ENCODE assay signal across 2 fruit fly cellular contexts in the genomic region with DNA sequence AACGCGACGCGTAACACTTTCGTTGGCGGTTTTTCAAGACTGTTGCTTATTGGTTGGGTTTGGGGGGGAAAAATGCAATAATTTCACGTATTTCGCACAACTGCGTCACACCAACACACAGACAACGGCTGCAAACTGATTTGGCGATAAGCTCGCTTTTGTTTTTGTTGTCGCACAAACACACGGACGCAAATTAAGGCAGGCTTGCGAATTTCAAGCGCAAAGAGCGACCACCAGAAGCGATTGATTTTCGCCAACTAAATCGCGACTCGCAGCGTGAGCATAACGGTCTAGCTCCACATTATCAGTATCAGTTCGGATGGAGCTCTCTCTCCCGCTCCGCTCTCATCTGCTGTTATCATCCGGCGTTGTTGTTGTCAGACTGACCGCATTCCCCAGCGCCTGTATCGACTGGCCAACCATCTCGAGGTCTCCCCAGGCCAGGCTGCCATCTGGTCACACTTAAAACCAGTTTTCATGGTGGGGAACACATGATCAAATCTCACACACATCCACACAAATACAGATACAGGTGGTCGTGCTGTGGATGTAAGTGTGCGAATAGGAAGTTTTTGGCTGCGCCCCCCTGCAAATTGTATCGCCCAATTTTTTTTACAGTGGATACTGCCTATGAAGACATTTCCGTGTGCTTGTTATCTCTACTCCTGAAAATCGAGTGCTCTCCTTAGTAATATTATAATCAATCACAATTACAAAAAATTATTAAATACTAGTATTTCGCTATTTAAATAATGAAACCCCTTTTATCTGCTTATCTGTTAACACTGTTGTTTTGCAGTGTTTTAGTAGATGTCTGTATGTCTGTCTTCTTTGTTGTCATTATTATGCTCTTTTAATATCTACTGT.
TF ChIP-seq lines count a peak whose summit lies in the region.

No protein-coding gene starts in this region.

TF ChIP-seq in whole organism, embryonic, 481 proteins besides CTCF, POLR2A, EP300 and RAD21 (continued from another document and continues in another):
- TF ChIP-seq nom (GFP tag; optimal IDR thresholded peaks at IDR 0.05; lab: Kevin White, UChicago) (peak; percentile 49), CG13424 (tag; optimal IDR thresholded peaks at IDR 0.05; lab: Kevin White, UChicago) (peak; percentile 56), NfI (GFP tag; optimal IDR thresholded peaks at IDR 0.05; lab: Kevin White, UChicago) (peak; percentile 53), gro (GFP tag; optimal IDR thresholded peaks at IDR 0.05; lab: Kevin White, UChicago) (peak; percentile 72), Hsf (GFP tag; optimal IDR thresholded peaks at IDR 0.05; lab: Kevin White, UChicago) (peak; percentile 65), NC2β (GFP tag; optimal IDR thresholded peaks at IDR 0.05; lab: Kevin White, UChicago) (peak; percentile 9), CG17186 (GFP tag; optimal IDR thresholded peaks at IDR 0.05; lab: Kevin White, UChicago) (no peak), CG2116 (GFP tag; optimal IDR thresholded peaks at IDR 0.05; lab: Kevin White, UChicago) (no peak), tin (GFP tag; optimal IDR thresholded peaks at IDR 0.05; lab: Kevin White, UChicago) (peak; percentile 49), CG4854 (GFP tag; optimal IDR thresholded peaks at IDR 0.05; lab: Kevin White, UChicago) (peak; percentile 48), sob (GFP tag; IDR thresholded peaks at IDR 0.05; lab: Robert Waterston, UW) (peak; percentile 69), ac (GFP tag; optimal IDR thresholded peaks at IDR 0.05; lab: Kevin White, UChicago) (no peak), unc-4 (GFP tag; IDR thresholded peaks at IDR 0.05; lab: Robert Waterston, UW; ENCODE audit: partially characterized antibody) (no peak), CrebB (tag; optimal IDR thresholded peaks at IDR 0.05; lab: Kevin White, UChicago) (peak; percentile 22), CG2889 (GFP tag; IDR thresholded peaks at IDR 0.05; lab: Robert Waterston, UW) (peak; percentile 53; the same call in 1 of the 3 replicates), CG18476 (GFP tag; optimal IDR thresholded peaks at IDR 0.05; lab: Kevin White, UChicago) (peak; percentile 20), CG4360 (GFP tag; IDR thresholded peaks at IDR 0.05; lab: Robert Waterston, UW) (peak; percentile 96), Poxn (GFP tag; IDR thresholded peaks at IDR 0.05; lab: Robert Waterston, UW) (peak; percentile 38; the same call in 1 of the 2 replicates), zfh1 (GFP tag; IDR thresholded peaks at IDR 0.05; lab: Robert Waterston, UW) (peak; percentile 21; the same call in 1 of the 3 replicates), Trl (optimal IDR thresholded peaks at IDR 0.05; lab: Kevin White, UChicago) (peak; percentile 71 to 79), Trl (GFP tag; optimal IDR thresholded peaks at IDR 0.05; lab: Kevin White, UChicago) (no peak), CG18619 (GFP tag; optimal IDR thresholded peaks at IDR 0.05; lab: Kevin White, UChicago) (peak; percentile 16), CG8388 (GFP tag; optimal IDR thresholded peaks at IDR 0.05; lab: Kevin White, UChicago) (no peak), CG3281 (GFP tag; optimal IDR thresholded peaks at IDR 0.05; lab: Kevin White, UChicago) (peak; percentile 77), CG10654 (GFP tag; optimal IDR thresholded peaks at IDR 0.05; lab: Kevin White, UChicago) (peak; percentile 41), CG5245 (GFP tag; optimal IDR thresholded peaks at IDR 0.05; lab: Kevin White, UChicago) (no peak), CG42726 (GFP tag; IDR thresholded peaks at IDR 0.05; lab: Robert Waterston, UW; ENCODE audit: partially characterized antibody) (no peak), Bdp1 (GFP tag; optimal IDR thresholded peaks at IDR 0.05; lab: Kevin White, UChicago) (no peak), CG8765 (GFP tag; IDR thresholded peaks at IDR 0.05; lab: Robert Waterston, UW) (no peak), Meics (GFP tag; optimal IDR thresholded peaks at IDR 0.05; lab: Kevin White, UChicago) (peak; percentile 74), Bteb2 (GFP tag; optimal IDR thresholded peaks at IDR 0.05; lab: Kevin White, UChicago) (peak; percentile 18), CG1529 (GFP tag; optimal IDR thresholded peaks at IDR 0.05; lab: Kevin White, UChicago) (no peak), CG16815 (GFP tag; optimal IDR thresholded peaks at IDR 0.05; lab: Kevin White, UChicago) (peak; percentile 45), Hmr (GFP tag; optimal IDR thresholded peaks at IDR 0.05; lab: Kevin White, UChicago) (peak; percentile 69), mam (GFP tag; optimal IDR thresholded peaks at IDR 0.05; lab: Kevin White, UChicago) (peak; percentile 13), ash1 (GFP tag; optimal IDR thresholded peaks at IDR 0.05; lab: Kevin White, UChicago) (peak; percentile 22), CG33213 (GFP tag; optimal IDR thresholded peaks at IDR 0.05; lab: Kevin White, UChicago) (no peak), Bgb (GFP tag; IDR thresholded peaks at IDR 0.05; lab: Robert Waterston, UW; ENCODE audit: partially characterized antibody) (0 out of 2 replicates have a peak, but pooled peaks have one; percentile 25), CG17612 (GFP tag; IDR thresholded peaks at IDR 0.05; lab: Robert Waterston, UW) (peak; percentile 24; the same call in 1 of the 2 replicates), Side (GFP tag; optimal IDR thresholded peaks at IDR 0.05; lab: Kevin White, UChicago) (no peak), CG11093 (GFP tag; IDR thresholded peaks at IDR 0.05; lab: Robert Waterston, UW) (0 out of 3 replicates have a peak, but pooled peaks have one; percentile 10), Fer3 (tag; optimal IDR thresholded peaks at IDR 0.05; lab: Kevin White, UChicago) (peak; percentile 78), Oaz (GFP tag; IDR thresholded peaks at IDR 0.05; lab: Robert Waterston, UW) (no peak), jigr1 (GFP tag; IDR thresholded peaks at IDR 0.05; lab: Robert Waterston, UW) (no peak), Hr39 (optimal IDR thresholded peaks at IDR 0.05; lab: Kevin White, UChicago) (no peak), lilli (GFP tag; optimal IDR thresholded peaks at IDR 0.05; lab: Kevin White, UChicago) (peak; percentile 79), tna (GFP tag; IDR thresholded peaks at IDR 0.05; lab: Robert Waterston, UW; ENCODE audit: partially characterized antibody) (no peak), sens (GFP tag; lab: Kevin White, UChicago) (peak; percentile 56), CG8944 (GFP tag; optimal IDR thresholded peaks at IDR 0.05; lab: Kevin White, UChicago) (no peak), dan (GFP tag; IDR thresholded peaks at IDR 0.05; lab: Robert Waterston, UW) (no peak), fd3F (GFP tag; optimal IDR thresholded peaks at IDR 0.05; lab: Kevin White, UChicago) (peak; percentile 62), slbo (GFP tag; IDR thresholded peaks at IDR 0.05; lab: Robert Waterston, UW) (peak; percentile 90), CG8290 (GFP tag; optimal IDR thresholded peaks at IDR 0.05; lab: Kevin White, UChicago) (no peak), CG8290 (tag; optimal IDR thresholded peaks at IDR 0.05; lab: Kevin White, UChicago) (peak in 1 of 2 experiments; percentile 70), Hr51 (GFP tag; optimal IDR thresholded peaks at IDR 0.05; lab: Kevin White, UChicago) (peak; percentile 36 to 59), dmrt99B (tag; optimal IDR thresholded peaks at IDR 0.05; lab: Kevin White, UChicago) (no peak), seq (GFP tag; IDR thresholded peaks at IDR 0.05; lab: Robert Waterston, UW) (0 out of 2 replicates have a peak, but pooled peaks have one; percentile 54), Atf6 (GFP tag; IDR thresholded peaks at IDR 0.05; lab: Robert Waterston, UW) (peak; percentile 71), CG7271 (tag; optimal IDR thresholded peaks at IDR 0.05; lab: Kevin White, UChicago) (no peak)

TF ChIP-seq in whole organism, prepupa, 60 proteins besides CTCF, POLR2A, EP300 and RAD21 (continued from another document):
- TF ChIP-seq eg (GFP tag; IDR thresholded peaks at IDR 0.05; lab: Robert Waterston, UW) (peak; percentile 82; the same call in 2 of the 3 replicates), spab (GFP tag; optimal IDR thresholded peaks at IDR 0.05; lab: Kevin White, UChicago) (no peak), esn (GFP tag; optimal IDR thresholded peaks at IDR 0.05; lab: Kevin White, UChicago) (peak; percentile 73), CG32006 (GFP tag; optimal IDR thresholded peaks at IDR 0.05; lab: Kevin White, UChicago) (no peak), CG6792 (GFP tag; optimal IDR thresholded peaks at IDR 0.05; lab: Kevin White, UChicago) (peak; percentile 41), pdm3 (GFP tag; optimal IDR thresholded peaks at IDR 0.05; lab: Kevin White, UChicago) (peak; percentile 71), Ets96B (tag; optimal IDR thresholded peaks at IDR 0.05; lab: Kevin White, UChicago) (peak; percentile 29), dac (GFP tag; optimal IDR thresholded peaks at IDR 0.05; lab: Kevin White, UChicago) (no peak), CG1621 (tag; optimal IDR thresholded peaks at IDR 0.05; lab: Kevin White, UChicago) (peak; percentile 14), Lpt (GFP tag; optimal IDR thresholded peaks at IDR 0.05; lab: Kevin White, UChicago) (peak; percentile 51), CG4318 (GFP tag; optimal IDR thresholded peaks at IDR 0.05; lab: Kevin White, UChicago) (peak; percentile 30), acj6 (GFP tag; optimal IDR thresholded peaks at IDR 0.05; lab: Kevin White, UChicago) (peak; percentile 58), Sox102F (GFP tag; optimal IDR thresholded peaks at IDR 0.05; lab: Kevin White, UChicago) (peak; percentile 52)
